Worm (Caenorhabditis elegans) whole organism, young adult: ENCODE data around the gene C18D11.7.
"Not testable (repeated sequence)": the region's sequence is repeated elsewhere in the genome, so short reads cannot be mapped to it uniquely, and the experiment has no call there.

Experiments used
- B0336.3 ChIP-seq: fragments of 200-800 bp; sonication (Bioruptor generic); IDR thresholded peaks from 2 replicates; pipeline ENCODE4 v1.3.6; 2022; ENCODE audit warnings: missing genetic modification characterization, missing compliant biosample characterization
- F10E7.11 ChIP-seq: sonication (generic microtip); optimal IDR thresholded peaks from 2 replicates; lab custom pipeline; 2017; ENCODE audit warnings: mild to moderate bottlenecking, missing genetic modification characterization, moderate library complexity, missing compliant biosample characterization
- F23B12.7 ChIP-seq: sonication (generic microtip); optimal IDR thresholded peaks from 2 replicates; lab custom pipeline; 2017; ENCODE audit warnings: missing genetic modification characterization, mild to moderate bottlenecking, missing compliant biosample characterization, antibody characterized with exemption, moderate library complexity; ENCODE audit not compliant: insufficient read depth
- F37B4.10 ChIP-seq: fragments of 200-800 bp; sonication (Bioruptor generic); IDR thresholded peaks from 2 replicates; pipeline ENCODE4 v1.3.6; 2022; ENCODE audit warnings: missing genetic modification characterization, missing compliant biosample characterization
- F39B2.1 ChIP-seq: fragments of 200-800 bp; sonication (Bioruptor generic); IDR thresholded peaks from 2 replicates; pipeline ENCODE4 v1.3.6; 2022; ENCODE audit warnings: missing genetic modification reagents, missing genetic modification characterization, missing compliant biosample characterization
- Y95B8A.8 ChIP-seq: fragments of 200-800 bp; sonication (Bioruptor generic); IDR thresholded peaks from 2 replicates; pipeline ENCODE4 v1.3.6; 2022; ENCODE audit warnings: missing genetic modification reagents, missing genetic modification characterization, missing compliant biosample characterization
- aptf-2 ChIP-seq: fragments of 200-800 bp; sonication (Bioruptor generic); conservative IDR thresholded peaks from 2 replicates; pipeline ENCODE4 v1.3.6; 2022; ENCODE audit warnings: missing genetic modification reagents, missing genetic modification characterization, missing compliant biosample characterization
- attf-3 ChIP-seq: fragments of 200-800 bp; sonication (Bioruptor generic); conservative IDR thresholded peaks from 2 replicates; pipeline ENCODE4 v1.3.6; 2022; ENCODE audit warnings: missing genetic modification reagents, missing genetic modification characterization, missing compliant biosample characterization
- bed-1 ChIP-seq: fragments of 200-800 bp; sonication (Bioruptor generic); IDR thresholded peaks from 2 replicates; pipeline ENCODE4 v1.3.6; 2022; ENCODE audit warnings: missing genetic modification reagents, missing genetic modification characterization, missing compliant biosample characterization
- cebp-1 ChIP-seq, 2 experiments: fragments of 200-800 bp in 1 of 2; sonication (Bioruptor generic) in 1 of 2; sonication (generic microtip) in 1 of 2; IDR thresholded peaks in 1 of 2; optimal IDR thresholded peaks in 1 of 2; 2 replicates each; pipeline versions ENCODE4 v1.3.6 to Lab custom; 2017 to 2022; ENCODE audit warnings: missing compliant biosample characterization in 2 of 2, missing genetic modification characterization in 2 of 2, mild to moderate bottlenecking in 1 of 2, missing genetic modification reagents in 1 of 2, moderate library complexity in 1 of 2
- cebp-2 ChIP-seq: fragments of 200-800 bp; sonication (Bioruptor generic); IDR thresholded peaks from 2 replicates; pipeline ENCODE4 v1.3.6; 2022; ENCODE audit warnings: missing genetic modification characterization, missing compliant biosample characterization
- ceh-58 ChIP-seq: fragments of 200-800 bp; sonication (Bioruptor generic); IDR thresholded peaks from 2 replicates; pipeline ENCODE4 v1.3.6; 2022; ENCODE audit warnings: missing genetic modification characterization, missing compliant biosample characterization
- dpff-1 ChIP-seq: sonication (generic microtip); optimal IDR thresholded peaks from 2 replicates; lab custom pipeline; 2017; ENCODE audit warnings: mild to moderate bottlenecking, missing genetic modification characterization, missing compliant biosample characterization
- hlh-26 ChIP-seq: fragments of 200-800 bp; sonication (Bioruptor generic); conservative IDR thresholded peaks from 2 replicates; pipeline ENCODE4 v1.3.6; 2022; ENCODE audit warnings: missing genetic modification reagents, missing genetic modification characterization, missing compliant biosample characterization
- let-526 ChIP-seq: fragments of 200-800 bp; sonication (Bioruptor generic); IDR thresholded peaks from 2 replicates; pipeline ENCODE4 v1.3.6; 2022; ENCODE audit warnings: missing genetic modification reagents, missing genetic modification characterization, missing compliant biosample characterization
- let-607 ChIP-seq, 2 experiments: fragments of 200-800 bp in 1 of 2; sonication (Bioruptor generic) in 1 of 2; sonication (generic microtip) in 1 of 2; optimal IDR thresholded peaks; 2 replicates each; lab custom pipeline; 2016 to 2018; ENCODE audit warnings: mild to moderate bottlenecking in 2 of 2, missing compliant biosample characterization in 2 of 2, missing genetic modification characterization in 2 of 2, moderate library complexity in 2 of 2, missing genotype in 1 of 2
- lin-26 ChIP-seq: fragments of 200-800 bp; sonication (Bioruptor generic); IDR thresholded peaks from 2 replicates; pipeline ENCODE4 v1.3.6; 2022; ENCODE audit warnings: missing genetic modification reagents, missing genetic modification characterization, missing compliant biosample characterization
- lin-35 ChIP-seq, 3 experiments: fragments of 150-350 bp in 2 of 3; sonication (generic microtip) in 1 of 3; optimal IDR thresholded peaks; 2 replicates each; lab custom pipeline; 2014 to 2018; ENCODE audit warnings: missing biosample characterization in 3 of 3, missing genetic modification characterization in 3 of 3, missing genetic modification reagents in 3 of 3
- lin-40 ChIP-seq: sonication (generic microtip); optimal IDR thresholded peaks from 2 replicates; lab custom pipeline; 2016; ENCODE audit warnings: missing genetic modification characterization, mild to moderate bottlenecking, missing compliant biosample characterization, missing genotype, missing genetic modification reagents
- lin-54 ChIP-seq: fragments of 200-800 bp; sonication (Bioruptor generic); optimal IDR thresholded peaks from 2 replicates; lab custom pipeline; 2018; ENCODE audit warnings: mild to moderate bottlenecking, missing genetic modification characterization, missing compliant biosample characterization
- madf-8 ChIP-seq: fragments of 200-800 bp; sonication (Bioruptor generic); conservative IDR thresholded peaks from 2 replicates; pipeline ENCODE4 v1.3.6; 2022; ENCODE audit warnings: missing genetic modification reagents, missing genetic modification characterization, missing compliant biosample characterization
- mel-28 ChIP-seq: sonication (generic microtip); optimal IDR thresholded peaks from 2 replicates; lab custom pipeline; 2016; ENCODE audit warnings: borderline replicate concordance, mild to moderate bottlenecking, missing genetic modification characterization, missing compliant biosample characterization
- nfya-2 ChIP-seq: fragments of 200-800 bp; sonication (Bioruptor generic); IDR thresholded peaks from 2 replicates; pipeline ENCODE4 v1.3.6; 2022; ENCODE audit warnings: missing genetic modification reagents, missing genetic modification characterization, missing compliant biosample characterization
- nhr-120 ChIP-seq: fragments of 200-800 bp; sonication (Bioruptor generic); IDR thresholded peaks from 2 replicates; pipeline ENCODE4 v1.3.6; 2022; ENCODE audit warnings: missing genetic modification characterization, missing compliant biosample characterization
- pbrm-1 ChIP-seq: fragments of 200-800 bp; sonication (Bioruptor generic); IDR thresholded peaks from 2 replicates; pipeline ENCODE4 v1.3.6; 2022; ENCODE audit warnings: missing genetic modification reagents, missing genetic modification characterization, missing compliant biosample characterization
- rec-8 ChIP-seq, 2 experiments: sonication (generic microtip); optimal IDR thresholded peaks; 2 replicates each; lab custom pipeline; 2016; ENCODE audit warnings: mild to moderate bottlenecking in 2 of 2, missing genetic modification characterization in 2 of 2, missing genetic modification reagents in 2 of 2, missing genotype in 2 of 2, missing biosample characterization in 1 of 2, missing compliant biosample characterization in 1 of 2, moderate library complexity in 1 of 2
- snpc-1.3 ChIP-seq: sonication (generic microtip); optimal IDR thresholded peaks from 2 replicates; lab custom pipeline; 2017; ENCODE audit warnings: missing genetic modification characterization, mild to moderate bottlenecking, missing compliant biosample characterization, antibody characterized with exemption, moderate library complexity, missing genotype, missing genetic modification reagents; ENCODE audit not compliant: insufficient read depth
- tbp1 ChIP-seq: fragments of 200-800 bp; sonication (Bioruptor generic); optimal IDR thresholded peaks from 2 replicates; lab custom pipeline; 2018; ENCODE audit warnings: mild to moderate bottlenecking, missing genetic modification characterization, missing compliant biosample characterization
- zfh-2 ChIP-seq: fragments of 200-800 bp; sonication (Bioruptor generic); conservative IDR thresholded peaks from 2 replicates; pipeline ENCODE4 v1.3.6; 2022; ENCODE audit warnings: missing genetic modification reagents, missing genetic modification characterization, missing compliant biosample characterization
- ztf-18 ChIP-seq: sonication (generic microtip); optimal IDR thresholded peaks from 2 replicates; lab custom pipeline; 2016; ENCODE audit warnings: missing genotype, mild to moderate bottlenecking, missing genetic modification characterization, missing compliant biosample characterization
- ztf-25 ChIP-seq: fragments of 200-800 bp; sonication (Bioruptor generic); IDR thresholded peaks from 2 replicates; pipeline ENCODE4 v1.3.6; 2022; ENCODE audit warnings: missing genetic modification reagents, missing genetic modification characterization, missing compliant biosample characterization
- ztf-3 ChIP-seq: fragments of 200-800 bp; sonication (Bioruptor generic); optimal IDR thresholded peaks from 2 replicates; lab custom pipeline; 2018; ENCODE audit warnings: mild to moderate bottlenecking, missing genetic modification characterization, missing compliant biosample characterization

C18D11.7 gene

ce11 chrIII:11777321-11777720 lies 29.3 kb downstream of the C18D11.7 start, which contains the start of gene mdt-21:
Gene mdt-21 (plus strand): TSS chrIII:11777621.
- TF ChIP-seq dpff-1: no peak
- no peak for TF ChIP-seq F10E7.11 (tag; lab: Kevin White, UChicago)
- TF ChIP-seq attf-3: no peak
- no peak for TF ChIP-seq lin-40 (tag; lab: Kevin White, UChicago)
- TF ChIP-seq F37B4.10: no peak
- TF ChIP-seq hlh-26 (GFP tag; lab: Robert Waterston, UW): no peak
- TF ChIP-seq ztf-3 (GFP tag; lab: Kevin White, UChicago): no peak
- TF ChIP-seq mel-28 (tag; lab: Kevin White, UChicago): no peak
- no peak for TF ChIP-seq cebp-1 (GFP tag; IDR thresholded peaks at IDR 0.05; lab: Robert Waterston, UW)
- TF ChIP-seq cebp-1 (tag; optimal IDR thresholded peaks at IDR 0.05; lab: Kevin White, UChicago): no peak
- no peak for TF ChIP-seq tbp1 (GFP tag; lab: Kevin White, UChicago)
- TF ChIP-seq rec-8 (tag; optimal IDR thresholded peaks at IDR 0.05; lab: Kevin White, UChicago): no peak
- TF ChIP-seq madf-8: no peak
- no peak for TF ChIP-seq nhr-120
- no peak for TF ChIP-seq ceh-58 (GFP tag; lab: Robert Waterston, UW)
- TF ChIP-seq lin-35 (GFP tag; optimal IDR thresholded peaks at IDR 0.05; lab: Kevin White, UChicago): no peak
- no peak for TF ChIP-seq F39B2.1 (GFP tag; lab: Robert Waterston, UW)

- peak; percentile 11 for TF ChIP-seq lin-54 (GFP tag; lab: Kevin White, UChicago)
- peak; percentile 14 for TF ChIP-seq F23B12.7
- TF ChIP-seq lin-35 (GFP tag; optimal IDR thresholded peaks at IDR 0.05; lab: Kevin White, UChicago): peak in 1 of 3 experiments; percentile 27
- no peak for TF ChIP-seq Y95B8A.8
- TF ChIP-seq snpc-1.3 (tag; lab: Kevin White, UChicago): peak; percentile 33
- no peak for TF ChIP-seq bed-1 (GFP tag; lab: Robert Waterston, UW)
- TF ChIP-seq let-607 (tag; optimal IDR thresholded peaks at IDR 0.05; lab: Kevin White, UChicago): peak; percentile 45 to 78
- TF ChIP-seq cebp-1 (GFP tag; IDR thresholded peaks at IDR 0.05; lab: Robert Waterston, UW): no peak
- peak; percentile 82 for TF ChIP-seq cebp-1 (tag; optimal IDR thresholded peaks at IDR 0.05; lab: Kevin White, UChicago)
Observed at ce11 chrIII:11774508-11775000, 32.0 kb downstream of the C18D11.7 start, which contains the start of gene immp-1. Gene immp-1 (plus strand): TSS chrIII:11774950.

ce11 chrIII:11773581-11773980 lies 33.0 kb downstream of the C18D11.7 start, which contains the start of gene gbf-1:
Gene gbf-1 (minus strand): TSS chrIII:11773681.
- not testable (repeated sequence) for TF ChIP-seq nhr-120; let-526 (GFP tag; lab: Robert Waterston, UW); B0336.3 (GFP tag; lab: Robert Waterston, UW)
- TF ChIP-seq, all 124 proteins: peak for 0; not testable (repeated sequence) for 124

- TF ChIP-seq nfya-2: no peak
- no peak for TF ChIP-seq lin-26 (GFP tag; lab: Robert Waterston, UW)
- TF ChIP-seq tbp1 (GFP tag; lab: Kevin White, UChicago): no peak
- TF ChIP-seq pbrm-1 (GFP tag; lab: Robert Waterston, UW): no peak
- 0 out of 2 replicates have a peak, but pooled peaks have one; percentile 57 for TF ChIP-seq cebp-2 (GFP tag; lab: Robert Waterston, UW)
- peak; percentile 63 for TF ChIP-seq zfh-2 (GFP tag; lab: Robert Waterston, UW)
Observed at ce11 chrIII:11760634-11761033, 46.0 kb downstream of the C18D11.7 start.

ce11 chrIII:11757892-11758291 lies 48.7 kb downstream of the C18D11.7 start:
- no peak for TF ChIP-seq aptf-2 (GFP tag; lab: Robert Waterston, UW)
- TF ChIP-seq zfh-2 (GFP tag; lab: Robert Waterston, UW): peak; percentile 53
- no peak for TF ChIP-seq ztf-18 (tag; lab: Kevin White, UChicago)
- TF ChIP-seq ztf-25 (GFP tag; lab: Robert Waterston, UW): no peak
